Fruit fly (Drosophila melanogaster): ENCODE data around the gene CG4631.

Gene CG4631

DNA sequence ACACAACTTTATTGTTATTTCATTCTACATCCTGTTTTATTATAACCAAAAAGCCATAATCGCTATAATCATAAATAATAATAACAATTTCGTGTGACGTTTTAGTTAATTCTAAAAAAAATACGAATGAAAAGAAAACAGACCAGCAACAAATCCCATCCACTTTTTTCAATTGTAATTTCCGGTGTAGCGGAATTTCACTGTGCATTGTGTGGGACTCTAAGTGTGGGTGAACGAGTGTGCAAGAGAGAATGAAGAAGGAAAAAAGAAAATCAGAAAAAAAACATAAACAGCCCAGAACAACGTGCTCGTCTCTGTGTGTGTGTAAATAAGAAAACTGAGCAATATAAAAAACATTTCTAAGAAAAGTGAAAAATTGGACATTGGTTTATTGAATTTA lies 4.9 kb upstream of the CG4631 start (continued):
- TF ChIP-seq CG1621 (tag; optimal IDR thresholded peaks at IDR 0.05) (no peak), Sox102F (GFP tag; optimal IDR thresholded peaks at IDR 0.05) (peak; percentile 41)

DNA sequence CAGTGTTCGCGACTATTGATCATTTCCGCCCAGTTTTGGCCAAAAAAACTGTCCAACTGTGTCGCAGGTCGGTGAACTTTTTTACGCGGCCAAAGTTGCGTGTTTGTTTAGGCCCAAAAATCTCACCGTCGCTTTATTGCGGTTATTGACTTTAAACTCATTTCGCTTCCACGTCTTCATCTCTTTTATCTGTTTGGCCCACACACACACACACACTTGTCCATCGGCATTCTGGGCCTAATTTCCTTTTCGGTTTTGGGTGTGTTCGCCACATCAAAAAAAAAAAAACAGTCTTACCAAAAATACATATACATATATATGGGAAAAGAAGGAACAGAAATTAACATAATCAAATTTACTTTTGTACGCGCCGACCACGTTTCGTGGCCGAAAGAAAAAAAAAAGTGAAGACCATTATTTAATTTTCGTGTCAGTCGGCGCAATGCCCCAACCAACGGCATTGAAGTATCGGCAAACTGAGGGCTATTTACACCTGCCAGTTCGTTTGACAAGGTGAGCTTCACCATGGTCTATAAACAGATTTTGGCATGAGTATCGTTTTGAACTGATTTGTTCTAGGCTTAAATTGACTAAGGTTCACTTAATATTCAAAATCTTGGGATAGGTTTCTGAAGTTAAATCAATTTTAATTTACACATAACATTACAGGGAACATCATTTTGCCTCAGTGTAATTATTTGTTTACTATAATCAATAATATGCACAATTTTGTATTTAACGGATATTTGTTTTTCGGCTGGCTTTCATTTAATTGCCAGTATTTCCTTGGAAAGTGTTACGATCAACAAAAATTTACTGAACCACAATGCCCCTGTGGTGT lies 1.9 kb upstream of the CG4631 start, which contains the start of gene CG31815:
TSS of gene CG31815 (plus strand) at position 791 of the 841 bp plus-strand sequence.
- no peak for TF ChIP-seq CG15336 (GFP tag; IDR thresholded peaks at IDR 0.05)
- TF ChIP-seq CG16779 (tag; optimal IDR thresholded peaks at IDR 0.05) = no peak
- no peak for TF ChIP-seq spab (GFP tag; optimal IDR thresholded peaks at IDR 0.05)
- TF ChIP-seq fkh (GFP tag; optimal IDR thresholded peaks at IDR 0.05) = peak; percentile 59
- no peak for TF ChIP-seq Sox15 (GFP tag; optimal IDR thresholded peaks at IDR 0.05)
- peak; percentile 38 for TF ChIP-seq CG6854 (GFP tag; optimal IDR thresholded peaks at IDR 0.05)
- TF ChIP-seq Blimp-1 (GFP tag; optimal IDR thresholded peaks at IDR 0.05) = peak; percentile 50
- no peak for TF ChIP-seq CG31627 (GFP tag; optimal IDR thresholded peaks at IDR 0.05)

DNA sequence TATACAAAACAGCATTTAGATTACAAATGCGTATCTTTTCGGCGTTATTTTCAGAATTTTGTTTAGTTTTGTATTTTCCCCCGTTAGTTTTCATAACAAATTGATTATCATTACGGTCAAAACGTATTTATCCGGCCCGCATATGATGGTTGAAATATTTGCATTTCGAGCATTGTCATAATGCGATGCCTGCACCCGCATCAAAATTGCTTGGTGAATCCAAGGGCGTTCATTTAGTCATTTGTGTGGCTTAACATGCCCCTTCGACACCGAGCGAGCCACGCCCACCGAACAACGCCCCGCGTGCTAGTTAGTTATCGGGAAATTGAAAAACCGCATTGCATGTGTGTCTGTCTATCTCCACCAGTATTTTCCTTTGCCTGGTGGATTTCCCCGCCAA lies 9.1 kb downstream of the CG4631 start:
- TF ChIP-seq Eip78C (GFP tag) = no peak
- no peak for TF ChIP-seq Hr38 (GFP tag; optimal IDR thresholded peaks at IDR 0.05)
- no peak for TF ChIP-seq Sox102F (GFP tag; optimal IDR thresholded peaks at IDR 0.05)
- TF ChIP-seq ss (GFP tag; optimal IDR thresholded peaks at IDR 0.05) = no peak
- TF ChIP-seq CG6163 (GFP tag; IDR thresholded peaks at IDR 0.05) = no peak
- no peak for TF ChIP-seq fd59A (GFP tag; optimal IDR thresholded peaks at IDR 0.05)
- no peak for TF ChIP-seq Hr39 (GFP tag; optimal IDR thresholded peaks at IDR 0.05)
- TF ChIP-seq CG8632 (GFP tag; optimal IDR thresholded peaks at IDR 0.05) = no peak
- no peak for TF ChIP-seq Eip93F (GFP tag; optimal IDR thresholded peaks at IDR 0.05)
- TF ChIP-seq CG15336 (GFP tag; IDR thresholded peaks at IDR 0.05) = no peak
- TF ChIP-seq cyc (GFP tag; optimal IDR thresholded peaks at IDR 0.05) = no peak
- TF ChIP-seq CG11762 (GFP tag; optimal IDR thresholded peaks at IDR 0.05; ENCODE audit: insufficient read depth) = no peak
- TF ChIP-seq CG7368 (GFP tag; optimal IDR thresholded peaks at IDR 0.05) = no peak
- no peak for TF ChIP-seq CG8319 (GFP tag; optimal IDR thresholded peaks at IDR 0.05)
- TF ChIP-seq CG6854 (GFP tag; optimal IDR thresholded peaks at IDR 0.05) = no peak
- TF ChIP-seq Gug (GFP tag; IDR thresholded peaks at IDR 0.05) = no peak
- no peak for TF ChIP-seq svp (GFP tag)

DNA sequence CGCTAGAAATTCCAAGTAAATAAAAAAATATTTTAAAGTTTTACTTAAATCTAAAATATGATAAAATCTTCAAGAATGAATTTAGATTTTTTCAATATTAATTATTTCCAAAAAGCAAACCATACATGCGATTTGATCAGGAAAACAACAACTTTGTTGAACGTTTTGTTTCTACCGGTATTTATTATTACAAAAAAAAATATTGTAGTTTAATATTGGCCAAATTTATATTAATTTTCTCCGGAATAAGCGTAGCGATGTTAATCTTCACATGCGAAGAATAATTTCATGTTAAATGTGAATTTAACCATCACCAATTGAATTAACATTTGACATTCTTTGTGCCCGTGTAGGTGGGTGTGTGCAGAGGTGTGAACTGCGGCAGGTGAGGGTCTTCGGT lies 11.8 kb downstream of the CG4631 start:
- TF ChIP-seq esn (GFP tag; optimal IDR thresholded peaks at IDR 0.05) = peak; percentile 7
- no peak for TF ChIP-seq net (GFP tag; optimal IDR thresholded peaks at IDR 0.05)
- TF ChIP-seq CG3032 (tag; optimal IDR thresholded peaks at IDR 0.05) = no peak
- TF ChIP-seq Met (GFP tag; optimal IDR thresholded peaks at IDR 0.05) = peak; percentile 8
- TF ChIP-seq dsx (GFP tag; optimal IDR thresholded peaks at IDR 0.05; ENCODE audit: poor library complexity, severe bottlenecking) = no peak
- no peak for TF ChIP-seq CG6792 (GFP tag; optimal IDR thresholded peaks at IDR 0.05)
- TF ChIP-seq Hr4 (GFP tag; optimal IDR thresholded peaks at IDR 0.05) = peak; percentile 10
- peak; percentile 20 for TF ChIP-seq CG4318 (GFP tag; optimal IDR thresholded peaks at IDR 0.05)
- no peak for TF ChIP-seq fd59A (GFP tag; optimal IDR thresholded peaks at IDR 0.05)
- no peak for TF ChIP-seq Hr38 (GFP tag; optimal IDR thresholded peaks at IDR 0.05)
- no peak for TF ChIP-seq CG11902 (GFP tag; optimal IDR thresholded peaks at IDR 0.05)
- TF ChIP-seq OdsH (GFP tag; optimal IDR thresholded peaks at IDR 0.05) = no peak
- TF ChIP-seq lz (GFP tag; optimal IDR thresholded peaks at IDR 0.05) = no peak
- TF ChIP-seq CG32006 (GFP tag; optimal IDR thresholded peaks at IDR 0.05) = peak; percentile 48
- TF ChIP-seq achi (GFP tag; optimal IDR thresholded peaks at IDR 0.05) = no peak
- no peak for TF ChIP-seq CG6808 (GFP tag; optimal IDR thresholded peaks at IDR 0.05)
- no peak for TF ChIP-seq Blimp-1 (GFP tag; optimal IDR thresholded peaks at IDR 0.05)
- TF ChIP-seq CG31627 (GFP tag; optimal IDR thresholded peaks at IDR 0.05) = no peak
- TF ChIP-seq Eip78C (GFP tag) = peak; percentile 68
- no peak for TF ChIP-seq CG34406 (GFP tag; optimal IDR thresholded peaks at IDR 0.05)
- no peak for TF ChIP-seq fkh (GFP tag; optimal IDR thresholded peaks at IDR 0.05)
- TF ChIP-seq CG10669 (GFP tag; optimal IDR thresholded peaks at IDR 0.05) = no peak
- no peak for TF ChIP-seq Sox14 (GFP tag; optimal IDR thresholded peaks at IDR 0.05)
- TF ChIP-seq spab (GFP tag; optimal IDR thresholded peaks at IDR 0.05) = no peak
- no peak for TF ChIP-seq CG9139 (GFP tag; optimal IDR thresholded peaks at IDR 0.05)
- TF ChIP-seq CG15336 (GFP tag; IDR thresholded peaks at IDR 0.05) = no peak
- peak in 1 of 2 experiments; percentile 22 for TF ChIP-seq salr (GFP tag; optimal IDR thresholded peaks at IDR 0.05)
- TF ChIP-seq CG8319 (GFP tag; optimal IDR thresholded peaks at IDR 0.05) = no peak
- TF ChIP-seq Gug (GFP tag; IDR thresholded peaks at IDR 0.05) = no peak
- no peak for TF ChIP-seq CG16779 (tag; optimal IDR thresholded peaks at IDR 0.05)
- no peak for TF ChIP-seq CG6854 (GFP tag; optimal IDR thresholded peaks at IDR 0.05)

Measured in whole organism, prepupa.